Fruit fly (Drosophila melanogaster) whole organism: ENCODE results near the gene CG7168.

Experiments used
- CG8478 ChIP-seq: fragments of >200 bp; optimal IDR thresholded peaks from 2 replicates; lab custom pipeline; 2018; ENCODE audit warnings: inconsistent platforms
- Dll ChIP-seq: fragments of >200 bp; optimal IDR thresholded peaks from 2 replicates; lab custom pipeline; 2017
- EcR ChIP-seq, 2 experiments: fragments of >200 bp; optimal IDR thresholded peaks; 2 replicates each; lab custom pipeline; 2017; ENCODE audit warnings: missing biosample characterization in 2 of 2, missing genetic modification characterization in 2 of 2, missing genetic modification reagents in 2 of 2
- pan ChIP-seq: fragments of >200 bp; optimal IDR thresholded peaks from 2 replicates; lab custom pipeline; 2017
- psq ChIP-seq: fragments of >200 bp; optimal IDR thresholded peaks from 2 replicates; lab custom pipeline; 2017
- usp ChIP-seq: fragments of >200 bp; optimal IDR thresholded peaks from 2 replicates; lab custom pipeline; 2017; ENCODE audit warnings: missing biosample characterization, missing genetic modification characterization, mixed read lengths

DNA sequence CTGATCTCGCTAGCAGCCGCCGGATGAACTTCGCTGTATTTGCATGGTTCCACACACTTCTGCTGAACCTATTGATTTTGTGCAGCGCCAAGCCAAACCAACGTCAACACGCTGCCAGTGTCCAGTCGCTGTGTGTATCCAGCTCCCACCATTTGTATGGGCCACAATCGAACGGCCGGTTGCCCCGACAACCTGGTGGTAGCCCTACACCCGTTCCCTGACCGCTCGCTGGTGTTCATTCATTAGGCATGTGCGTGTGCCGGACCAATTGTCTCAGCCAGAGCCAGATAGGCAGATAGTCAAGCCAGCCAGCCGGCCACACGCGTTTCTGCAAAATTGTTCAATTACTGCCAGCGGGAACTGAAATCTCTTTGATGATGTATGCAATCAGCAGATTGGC, 34.0 kb downstream of the CG7168 start, which contains the start of gene CG14313:
- no peak for TF ChIP-seq CG8478 (lab: Kevin White, UChicago)
- TF ChIP-seq pan = no peak
- no peak for TF ChIP-seq psq (lab: Kevin White, UChicago)
- no peak for TF ChIP-seq Dll (lab: Kevin White, UChicago)
- no peak for TF ChIP-seq EcR (GFP tag; optimal IDR thresholded peaks at IDR 0.05; lab: Kevin White, UChicago)
- no peak for TF ChIP-seq usp (GFP tag; lab: Kevin White, UChicago)
